Fruit fly (Drosophila melanogaster): ENCODE measurements around the gene Sfp24Bd.

The Sfp24Bd gene

dm6 chr2L:3657349-3658142, 11.4 kb downstream of the Sfp24Bd start (continued):
- TF ChIP-seq HLH3B (GFP tag; IDR thresholded peaks at IDR 0.05) (peak; percentile 15; the same call in 1 of the 2 replicates), Blimp-1 (GFP tag; optimal IDR thresholded peaks at IDR 0.05) (peak; percentile 55), Nf-YA (GFP tag; IDR thresholded peaks at IDR 0.05) (no peak), CG7556 (GFP tag; optimal IDR thresholded peaks at IDR 0.05) (peak; percentile 34), fd102C (GFP tag; optimal IDR thresholded peaks at IDR 0.05) (peak; percentile 30), trem (tag; optimal IDR thresholded peaks at IDR 0.05) (peak; percentile 47), Sox100B (GFP tag; optimal IDR thresholded peaks at IDR 0.05) (no peak), CG2889 (GFP tag; IDR thresholded peaks at IDR 0.05) (no peak), CG10366 (GFP tag; IDR thresholded peaks at IDR 0.05) (peak; percentile 18; the same call in 1 of the 2 replicates), mirr (GFP tag; optimal IDR thresholded peaks at IDR 0.05) (peak; percentile 56), CG8089 (GFP tag; optimal IDR thresholded peaks at IDR 0.05) (peak; percentile 21), CG15073 (GFP tag; optimal IDR thresholded peaks at IDR 0.05) (no peak), CG5245 (GFP tag; optimal IDR thresholded peaks at IDR 0.05) (peak; percentile 74), CG9727 (GFP tag; optimal IDR thresholded peaks at IDR 0.05) (peak; percentile 16), CG8765 (GFP tag; IDR thresholded peaks at IDR 0.05) (no peak), CTCF (GFP tag; optimal IDR thresholded peaks at IDR 0.05) (peak; percentile 100), Hmr (GFP tag; optimal IDR thresholded peaks at IDR 0.05) (peak; percentile 64), PHDP (tag; optimal IDR thresholded peaks at IDR 0.05) (no peak), CG3065 (GFP tag; optimal IDR thresholded peaks at IDR 0.05) (no peak), ro (GFP tag; IDR thresholded peaks at IDR 0.05) (no peak), dati (GFP tag; IDR thresholded peaks at IDR 0.05) (no peak), peb (GFP tag; IDR thresholded peaks at IDR 0.05) (no peak), E2f1 (GFP tag; IDR thresholded peaks at IDR 0.05) (0 out of 2 replicates have a peak, but pooled peaks have one; percentile 19), fru (optimal IDR thresholded peaks at IDR 0.05) (no peak), CG1233 (GFP tag; optimal IDR thresholded peaks at IDR 0.05) (peak; percentile 43), gem (tag; optimal IDR thresholded peaks at IDR 0.05) (peak; percentile 39), bcd (GFP tag; optimal IDR thresholded peaks at IDR 0.05) (peak; percentile 50), CG4820 (GFP tag; optimal IDR thresholded peaks at IDR 0.05) (peak; percentile 51), Nf-YC (tag; optimal IDR thresholded peaks at IDR 0.05) (peak; percentile 85), dan (GFP tag; IDR thresholded peaks at IDR 0.05) (no peak), CG2202 (tag; optimal IDR thresholded peaks at IDR 0.05) (no peak), Mad (GFP tag; optimal IDR thresholded peaks at IDR 0.05) (no peak), CG6175 (GFP tag; IDR thresholded peaks at IDR 0.05) (no peak), CG32532 (GFP tag; IDR thresholded peaks at IDR 0.05) (peak; percentile 83), Lpt (GFP tag; optimal IDR thresholded peaks at IDR 0.05) (no peak), CG1647 (GFP tag; optimal IDR thresholded peaks at IDR 0.05) (peak; percentile 66), scrt (GFP tag; optimal IDR thresholded peaks at IDR 0.05) (no peak), dmrt99B (tag; optimal IDR thresholded peaks at IDR 0.05) (peak; percentile 40), Sry-δ (GFP tag; optimal IDR thresholded peaks at IDR 0.05) (peak; percentile 50), hkb (optimal IDR thresholded peaks at IDR 0.05) (no peak), hkb (GFP tag; IDR thresholded peaks at IDR 0.05) (peak; percentile 34; the same call in 1 of the 2 replicates), nau (GFP tag; optimal IDR thresholded peaks at IDR 0.05) (no peak), D19B (GFP tag; optimal IDR thresholded peaks at IDR 0.05) (no peak), CG5953 (GFP tag; IDR thresholded peaks at IDR 0.05) (no peak), az2 (GFP tag; optimal IDR thresholded peaks at IDR 0.05) (peak; percentile 62), Spps (tag; optimal IDR thresholded peaks at IDR 0.05) (no peak), Six4 (GFP tag; optimal IDR thresholded peaks at IDR 0.05) (peak; percentile 6), CG11695 (GFP tag; IDR thresholded peaks at IDR 0.05) (peak; percentile 60; the same call in 1 of the 3 replicates), CkIIα-i1 (GFP tag; IDR thresholded peaks at IDR 0.05) (no peak), jumu (GFP tag; optimal IDR thresholded peaks at IDR 0.05) (no peak), CG30403 (GFP tag; optimal IDR thresholded peaks at IDR 0.05) (peak; percentile 49), CG12769 (tag; optimal IDR thresholded peaks at IDR 0.05) (peak; percentile 78)
